Fruit fly (Drosophila melanogaster) whole organism, embryonic: ENCODE results near the gene CG44094.

Experiments used
- Bteb2 ChIP-seq: fragments of 200-800 bp; sonication (Bioruptor generic); optimal IDR thresholded peaks from 2 replicates; lab custom pipeline; 2016; ENCODE audit warnings: missing biosample characterization, missing genetic modification characterization
- CG1024 ChIP-seq: fragments of 200-800 bp; sonication (Bioruptor generic); IDR thresholded peaks from 2 replicates; pipeline ENCODE4 v1.3.6; 2022; ENCODE audit warnings: missing biosample characterization, missing genetic modification characterization
- CG10431 ChIP-seq: fragments of 200-800 bp; sonication (Bioruptor generic); optimal IDR thresholded peaks from 3 replicates; lab custom pipeline; 2018; ENCODE audit warnings: missing biosample characterization, mild to moderate bottlenecking, missing genetic modification characterization
- CG12942 ChIP-seq: fragments of 200-800 bp; sonication (Bioruptor generic); optimal IDR thresholded peaks from 3 replicates; lab custom pipeline; 2016; ENCODE audit warnings: missing biosample characterization, missing genetic modification characterization
- CG13624 ChIP-seq: fragments of 200-800 bp; sonication (Bioruptor generic); optimal IDR thresholded peaks from 2 replicates; lab custom pipeline; 2016; ENCODE audit warnings: missing biosample characterization, missing genetic modification characterization
- CG14860 ChIP-seq: fragments of 200-800 bp; sonication (Bioruptor generic); IDR thresholded peaks from 3 replicates; pipeline ENCODE4 v1.3.6; 2022; ENCODE audit warnings: missing biosample characterization, missing genetic modification characterization; ENCODE audit not compliant: partially characterized antibody
- CG15479 ChIP-seq: fragments of 200-800 bp; sonication (Bioruptor generic); optimal IDR thresholded peaks from 3 replicates; lab custom pipeline; 2019; ENCODE audit warnings: missing biosample characterization, mild to moderate bottlenecking, missing genetic modification characterization, moderate library complexity
- CG15696 ChIP-seq: fragments of 200-800 bp; sonication (Bioruptor generic); optimal IDR thresholded peaks from 2 replicates; lab custom pipeline; 2019; ENCODE audit warnings: missing biosample characterization, mild to moderate bottlenecking, missing genetic modification characterization, moderate library complexity
- CG17802 ChIP-seq: fragments of 200-800 bp; sonication (Bioruptor generic); optimal IDR thresholded peaks from 2 replicates; lab custom pipeline; 2018; ENCODE audit warnings: missing biosample characterization, mild to moderate bottlenecking, missing genetic modification characterization, moderate library complexity
- CG1792 ChIP-seq: fragments of 200-800 bp; sonication (Bioruptor generic); optimal IDR thresholded peaks from 2 replicates; lab custom pipeline; 2016; ENCODE audit warnings: missing biosample characterization, missing genetic modification characterization
- CG2712 ChIP-seq: fragments of 200-800 bp; optimal IDR thresholded peaks from 3 replicates; lab custom pipeline; 2019; ENCODE audit warnings: missing biosample characterization, mild to moderate bottlenecking, missing genetic modification characterization, moderate library complexity
- CG3065 ChIP-seq: fragments of 200-800 bp; sonication (Bioruptor generic); optimal IDR thresholded peaks from 2 replicates; lab custom pipeline; 2016; ENCODE audit warnings: missing biosample characterization, missing genetic modification characterization
- CG33213 ChIP-seq: fragments of 200-800 bp; sonication (Bioruptor generic); optimal IDR thresholded peaks from 3 replicates; lab custom pipeline; 2016; ENCODE audit warnings: missing biosample characterization, missing genetic modification characterization
- CG4730 ChIP-seq: fragments of 200-800 bp; sonication (Bioruptor generic); IDR thresholded peaks from 2 replicates; pipeline ENCODE4 v1.3.6; 2022; ENCODE audit warnings: missing biosample characterization, missing genetic modification characterization
- CG6791 ChIP-seq: fragments of 200-800 bp; sonication (Bioruptor generic); IDR thresholded peaks from 3 replicates; pipeline ENCODE4 v1.3.6; 2022; ENCODE audit warnings: missing biosample characterization, missing genetic modification characterization; ENCODE audit not compliant: partially characterized antibody
- CG8944 ChIP-seq: fragments of 200-800 bp; sonication (Bioruptor generic); optimal IDR thresholded peaks from 3 replicates; lab custom pipeline; 2016; ENCODE audit warnings: missing biosample characterization, missing genetic modification characterization
- CG9437 ChIP-seq: fragments of 200-800 bp; sonication (Bioruptor generic); optimal IDR thresholded peaks from 2 replicates; lab custom pipeline; 2018; ENCODE audit warnings: missing biosample characterization, mild to moderate bottlenecking, missing genetic modification characterization
- CTCF ChIP-seq: fragments of 200-800 bp; sonication (Bioruptor generic); optimal IDR thresholded peaks from 2 replicates; lab custom pipeline; 2017; ENCODE audit warnings: missing biosample characterization, mild to moderate bottlenecking, missing genetic modification characterization, moderate library complexity
- Dbx ChIP-seq: fragments of 200-800 bp; sonication (Bioruptor generic); IDR thresholded peaks from 3 replicates; pipeline ENCODE4 v1.3.6; 2022; ENCODE audit warnings: missing biosample characterization, missing genetic modification characterization
- Deaf1 ChIP-seq: fragments of 200-800 bp; optimal IDR thresholded peaks from 3 replicates; lab custom pipeline; 2019; ENCODE audit warnings: missing biosample characterization, mild to moderate bottlenecking, missing genetic modification characterization, moderate library complexity
- ERR ChIP-seq: fragments of 200-800 bp; sonication (Bioruptor generic); optimal IDR thresholded peaks from 2 replicates; lab custom pipeline; 2016; ENCODE audit warnings: missing biosample characterization, missing genetic modification characterization
- Ets65A ChIP-seq: fragments of 200-800 bp; sonication (Bioruptor generic); peaks from one replicate; lab custom pipeline; 2016; ENCODE audit warnings: missing biosample characterization, missing genetic modification characterization
- Ets97D ChIP-seq: fragments of 200-800 bp; sonication (Bioruptor generic); optimal IDR thresholded peaks from 3 replicates; lab custom pipeline; 2016; ENCODE audit warnings: missing biosample characterization, missing genetic modification characterization
- HLH4C ChIP-seq: fragments of 200-800 bp; sonication (Bioruptor generic); IDR thresholded peaks from 3 replicates; pipeline ENCODE4 v1.3.6; 2022; ENCODE audit warnings: missing biosample characterization, missing genetic modification characterization; ENCODE audit not compliant: partially characterized antibody
- HmgD ChIP-seq: fragments of 200-800 bp; sonication (Bioruptor generic); optimal IDR thresholded peaks from 3 replicates; lab custom pipeline; 2016; ENCODE audit warnings: missing biosample characterization, missing genetic modification characterization
- HmgZ ChIP-seq: fragments of 200-800 bp; sonication (Bioruptor generic); optimal IDR thresholded peaks from 2 replicates; lab custom pipeline; 2018; ENCODE audit warnings: missing biosample characterization, mild to moderate bottlenecking, missing genetic modification characterization
- Hr78 ChIP-seq, 2 experiments: fragments of 200-800 bp in 1 of 2; fragments of >200 bp in 1 of 2; sonication (Bioruptor generic) in 1 of 2; optimal IDR thresholded peaks; 2 replicates each; lab custom pipeline; 2017 to 2019; ENCODE audit warnings: missing biosample characterization in 2 of 2, missing genetic modification characterization in 2 of 2, mild to moderate bottlenecking in 1 of 2, moderate library complexity in 1 of 2
- Hsf ChIP-seq: fragments of 200-800 bp; sonication (Bioruptor generic); optimal IDR thresholded peaks from 3 replicates; lab custom pipeline; 2016; ENCODE audit warnings: missing biosample characterization, missing genetic modification characterization
- Max ChIP-seq: fragments of 200-800 bp; sonication (Bioruptor generic); optimal IDR thresholded peaks from 2 replicates; lab custom pipeline; 2016; ENCODE audit warnings: missing biosample characterization, mild to moderate bottlenecking, missing genetic modification characterization
- Opbp ChIP-seq: fragments of 200-800 bp; sonication (Bioruptor generic); IDR thresholded peaks from 3 replicates; pipeline ENCODE4 v1.3.6; 2022; ENCODE audit warnings: missing biosample characterization, missing genetic modification characterization; ENCODE audit not compliant: partially characterized antibody
- Sry-δ ChIP-seq: fragments of 200-800 bp; sonication (Bioruptor generic); optimal IDR thresholded peaks from 2 replicates; lab custom pipeline; 2016; ENCODE audit warnings: missing biosample characterization, missing genetic modification characterization
- Vsx1 ChIP-seq: fragments of 200-800 bp; sonication (Bioruptor generic); optimal IDR thresholded peaks from 2 replicates; lab custom pipeline; 2017; ENCODE audit warnings: missing biosample characterization, mild to moderate bottlenecking, missing genetic modification characterization, missing genetic modification reagents
- Xrp1 ChIP-seq: fragments of 200-800 bp; sonication (Bioruptor generic); IDR thresholded peaks from 2 replicates; pipeline ENCODE4 v1.3.6; 2022; ENCODE audit warnings: missing biosample characterization, missing genetic modification characterization
- crol ChIP-seq: fragments of 200-800 bp; sonication (Bioruptor generic); IDR thresholded peaks from 2 replicates; pipeline ENCODE4 v1.3.6; 2022; ENCODE audit warnings: missing biosample characterization, missing genetic modification characterization
- danr ChIP-seq: fragments of 200-800 bp; sonication (Bioruptor generic); IDR thresholded peaks from 2 replicates; pipeline ENCODE4 v1.3.6; 2022; ENCODE audit warnings: missing biosample characterization, missing genetic modification characterization
- fd96Cb ChIP-seq: fragments of 200-800 bp; sonication (Bioruptor generic); optimal IDR thresholded peaks from 2 replicates; lab custom pipeline; 2018; ENCODE audit warnings: missing biosample characterization, mild to moderate bottlenecking, missing genetic modification characterization, moderate library complexity
- gfzf ChIP-seq: fragments of 200-800 bp; sonication (Bioruptor generic); optimal IDR thresholded peaks from 2 replicates; lab custom pipeline; 2016; ENCODE audit warnings: missing biosample characterization, mild to moderate bottlenecking, missing genetic modification characterization, moderate library complexity
- gro ChIP-seq: fragments of 200-800 bp; sonication (Bioruptor generic); optimal IDR thresholded peaks from 2 replicates; lab custom pipeline; 2016; ENCODE audit warnings: missing biosample characterization, missing genetic modification characterization
- gsb-n ChIP-seq: fragments of 200-800 bp; sonication (Bioruptor generic); optimal IDR thresholded peaks from 3 replicates; lab custom pipeline; 2018; ENCODE audit warnings: missing biosample characterization, mild to moderate bottlenecking, missing genetic modification characterization
- lbe ChIP-seq: fragments of 200-800 bp; sonication (Bioruptor generic); optimal IDR thresholded peaks from 2 replicates; lab custom pipeline; 2016; ENCODE audit warnings: missing biosample characterization, mild to moderate bottlenecking, missing genetic modification characterization
- lilli ChIP-seq: fragments of 200-800 bp; sonication (Bioruptor generic); optimal IDR thresholded peaks from 3 replicates; lab custom pipeline; 2016; ENCODE audit warnings: missing biosample characterization, missing genetic modification characterization
- phol ChIP-seq: fragments of 200-800 bp; sonication (Bioruptor generic); optimal IDR thresholded peaks from 3 replicates; lab custom pipeline; 2018; ENCODE audit warnings: missing biosample characterization, mild to moderate bottlenecking, missing genetic modification characterization, moderate library complexity
- prd ChIP-seq, 3 experiments: fragments of >200 bp in 2 of 3; fragments of 200-800 bp in 1 of 3; sonication (Bioruptor generic) in 1 of 3; optimal IDR thresholded peaks in 2 of 3; IDR thresholded peaks in 1 of 3; 2 replicates in 2 of 3; 3 replicates in 1 of 3; pipeline versions ENCODE4 v1.3.6 to Lab custom; 2017 to 2022; ENCODE audit warnings: missing biosample characterization in 1 of 3, missing genetic modification characterization in 1 of 3
- psq ChIP-seq: fragments of 200-800 bp; sonication (Bioruptor generic); optimal IDR thresholded peaks from 2 replicates; lab custom pipeline; 2017; ENCODE audit warnings: missing biosample characterization, missing genetic modification characterization
- pzg ChIP-seq: fragments of 200-800 bp; sonication (Bioruptor generic); optimal IDR thresholded peaks from 3 replicates; lab custom pipeline; 2018; ENCODE audit warnings: missing biosample characterization, mild to moderate bottlenecking, missing genetic modification characterization, moderate library complexity
- sqz ChIP-seq: fragments of 200-800 bp; sonication (Bioruptor generic); optimal IDR thresholded peaks from 3 replicates; lab custom pipeline; 2018; ENCODE audit warnings: missing biosample characterization, mild to moderate bottlenecking, missing genetic modification characterization
- sr ChIP-seq: fragments of 200-800 bp; sonication (Bioruptor generic); IDR thresholded peaks from 3 replicates; pipeline ENCODE4 v1.3.6; 2022; ENCODE audit warnings: missing biosample characterization, missing genetic modification characterization
- tgo ChIP-seq: fragments of 200-800 bp; sonication (Bioruptor generic); IDR thresholded peaks from 3 replicates; pipeline ENCODE4 v1.3.6; 2022; ENCODE audit warnings: missing biosample characterization, missing genetic modification characterization

CG44094 gene

dm6 chr3R:14625215-14626156 lies 49.1 kb upstream of the CG44094 start, which contains the start of the genes put and His4r (continued):
- TF ChIP-seq Ets97D (GFP tag; lab: Kevin White, UChicago) (peak; percentile 82), tgo (GFP tag; lab: Robert Waterston, UW) (no peak), Vsx1 (GFP tag; lab: Kevin White, UChicago) (no peak), CTCF (peak; percentile 42), CG14860 (GFP tag; lab: Robert Waterston, UW) (0 out of 3 replicates have a peak, but pooled peaks have one; percentile 40), Sry-δ (GFP tag; lab: Kevin White, UChicago) (peak; percentile 95), Xrp1 (GFP tag; lab: Robert Waterston, UW) (0 out of 2 replicates have a peak, but pooled peaks have one; percentile 16), CG2712 (tag; lab: Kevin White, UChicago) (peak; percentile 40), lilli (no peak), danr (no peak), HmgD (peak; percentile 74), Opbp (GFP tag; lab: Robert Waterston, UW) (peak; percentile 78), gsb-n (tag; lab: Kevin White, UChicago) (peak; percentile 43), gfzf (GFP tag; lab: Kevin White, UChicago) (peak; percentile 95), pzg (GFP tag; lab: Kevin White, UChicago) (peak; percentile 95), CG3065 (GFP tag; lab: Kevin White, UChicago) (no peak), CG17802 (tag; lab: Kevin White, UChicago) (peak; percentile 42), CG15696 (tag; lab: Kevin White, UChicago) (no peak), gro (GFP tag; lab: Kevin White, UChicago) (peak; percentile 45), Ets65A (GFP tag; lab: Kevin White, UChicago) (peak; percentile 78), prd (optimal IDR thresholded peaks at IDR 0.05; lab: Kevin White, UChicago) (no peak), prd (GFP tag; IDR thresholded peaks at IDR 0.05; lab: Robert Waterston, UW) (no peak), CG33213 (GFP tag; lab: Kevin White, UChicago) (peak; percentile 66), phol (tag; lab: Kevin White, UChicago) (peak; percentile 91), Dbx (0 out of 3 replicates have a peak, but pooled peaks have one; percentile 6), sqz (GFP tag; lab: Kevin White, UChicago) (peak; percentile 47), ERR (GFP tag; lab: Kevin White, UChicago) (peak; percentile 31), Deaf1 (tag; lab: Kevin White, UChicago) (peak; percentile 51), CG4730 (no peak), CG15479 (GFP tag; lab: Kevin White, UChicago) (peak; percentile 46), CG1024 (GFP tag; lab: Robert Waterston, UW) (no peak), CG8944 (GFP tag; lab: Kevin White, UChicago) (no peak), CG10431 (GFP tag; lab: Kevin White, UChicago) (peak; percentile 71), lbe (GFP tag; lab: Kevin White, UChicago) (peak; percentile 28), fd96Cb (no peak), CG9437 (GFP tag; lab: Kevin White, UChicago) (peak; percentile 36), psq (peak; percentile 4), HmgZ (tag; lab: Kevin White, UChicago) (peak; percentile 52), crol (GFP tag; lab: Robert Waterston, UW) (no peak), Hr78 (GFP tag; optimal IDR thresholded peaks at IDR 0.05; lab: Kevin White, UChicago) (no peak), CG1792 (peak; percentile 8), CG12942 (GFP tag; lab: Kevin White, UChicago) (no peak), CG13624 (GFP tag; lab: Kevin White, UChicago) (peak; percentile 49), CG6791 (peak; percentile 73; the same call in 2 of the 3 replicates), Hsf (peak; percentile 6), HLH4C (GFP tag; lab: Robert Waterston, UW) (peak; percentile 61; the same call in 2 of the 3 replicates), sr (GFP tag; lab: Robert Waterston, UW) (no peak), Max (GFP tag; lab: Kevin White, UChicago) (peak; percentile 39), Bteb2 (GFP tag; lab: Kevin White, UChicago) (peak; percentile 12)
